Worm (Caenorhabditis elegans) whole organism, L4 larva: ENCODE measurements around the gene jud-4.

Experiments used
- D1046.2 ChIP-seq: fragments of 200-800 bp; sonication (Bioruptor generic); IDR thresholded peaks from 2 replicates; pipeline ENCODE4 v1.3.6; 2022; ENCODE audit warnings: missing genetic modification characterization, missing compliant biosample characterization
- F10B5.3 ChIP-seq: sonication (generic microtip); optimal IDR thresholded peaks from 2 replicates; lab custom pipeline; 2016; ENCODE audit warnings: mild to moderate bottlenecking, missing genetic modification characterization, missing compliant biosample characterization
- F26F4.8 ChIP-seq: fragments of 200-800 bp; sonication (Bioruptor generic); conservative IDR thresholded peaks from 2 replicates; pipeline ENCODE4 v1.3.6; 2022; ENCODE audit warnings: missing genetic modification characterization, missing compliant biosample characterization
- F37D6.2 ChIP-seq: sonication (generic microtip); optimal IDR thresholded peaks from 2 replicates; lab custom pipeline; 2016; ENCODE audit warnings: mild to moderate bottlenecking, missing genetic modification characterization, missing compliant biosample characterization
- F49E8.2 ChIP-seq: sonication (generic microtip); optimal IDR thresholded peaks from 2 replicates; lab custom pipeline; 2016; ENCODE audit warnings: missing compliant biosample characterization, mild to moderate bottlenecking, missing genetic modification characterization, borderline replicate concordance
- R02D3.7 ChIP-seq: fragments of 150-350 bp; sonication (generic microtip); optimal IDR thresholded peaks from 3 replicates; lab custom pipeline; 2014; ENCODE audit warnings: missing biosample characterization, missing genetic modification characterization
- T26A8.4 ChIP-seq: fragments of 200-800 bp; sonication (Bioruptor generic); IDR thresholded peaks from 2 replicates; pipeline ENCODE4 v1.3.6; 2022; ENCODE audit warnings: missing genetic modification characterization, missing compliant biosample characterization
- Y105C5A.15 ChIP-seq: fragments of 200-800 bp; sonication (Bioruptor generic); IDR thresholded peaks from 2 replicates; pipeline ENCODE4 v1.3.6; 2022; ENCODE audit warnings: missing genetic modification characterization, missing compliant biosample characterization
- Y48G9A.11 ChIP-seq: fragments of 200-800 bp; sonication (Bioruptor generic); IDR thresholded peaks from 2 replicates; pipeline ENCODE4 v1.3.6; 2022; ENCODE audit warnings: missing genetic modification reagents, missing genetic modification characterization, missing compliant biosample characterization
- ZK546.5 ChIP-seq, 2 experiments: sonication (generic microtip); optimal IDR thresholded peaks; 2 replicates each; lab custom pipeline; 2017; ENCODE audit warnings: missing biosample characterization in 2 of 2, missing genetic modification characterization in 2 of 2
- aha-1 ChIP-seq: fragments of 150-350 bp; peaks from one replicate; lab custom pipeline; 2014; ENCODE audit warnings: missing biosample characterization, missing genetic modification characterization
- attf-4 ChIP-seq: sonication (generic microtip); optimal IDR thresholded peaks from 3 replicates; lab custom pipeline; 2017; ENCODE audit warnings: missing biosample characterization, missing genetic modification characterization
- ceh-32 ChIP-seq: sonication (generic microtip); optimal IDR thresholded peaks from 2 replicates; lab custom pipeline; 2016; ENCODE audit warnings: mild to moderate bottlenecking, missing genetic modification characterization, missing compliant biosample characterization; ENCODE audit not compliant: poor library complexity
- ces-1 ChIP-seq: fragments of 150-350 bp; sonication (generic microtip); optimal IDR thresholded peaks from 4 replicates; lab custom pipeline; 2014; ENCODE audit warnings: missing biosample characterization, missing genetic modification reagents, missing genetic modification characterization
- daf-12 ChIP-seq: fragments of 150-350 bp; optimal IDR thresholded peaks from 2 replicates; lab custom pipeline; 2014; ENCODE audit warnings: missing biosample characterization, missing genetic modification reagents, missing genetic modification characterization
- daf-16 ChIP-seq, 3 experiments: sonication (generic microtip); optimal IDR thresholded peaks; 2 replicates each; lab custom pipeline; 2016 to 2017; ENCODE audit warnings: missing genetic modification characterization in 3 of 3, missing genetic modification reagents in 3 of 3, mild to moderate bottlenecking in 2 of 3, missing compliant biosample characterization in 2 of 3, missing biosample characterization in 1 of 3, moderate library complexity in 1 of 3
- dmd-6 ChIP-seq: fragments of 200-800 bp; sonication (Bioruptor generic); IDR thresholded peaks from 2 replicates; pipeline ENCODE4 v1.3.6; 2022; ENCODE audit warnings: missing genetic modification reagents, missing genetic modification characterization, missing compliant biosample characterization
- dve-1 ChIP-seq: sonication (generic microtip); optimal IDR thresholded peaks from 2 replicates; lab custom pipeline; 2017; ENCODE audit warnings: antibody characterized with exemption, mild to moderate bottlenecking, missing genetic modification characterization, missing compliant biosample characterization; ENCODE audit not compliant: insufficient read depth
- egl-27 ChIP-seq: sonication (generic microtip); optimal IDR thresholded peaks from 3 replicates; lab custom pipeline; 2017; ENCODE audit warnings: missing biosample characterization, missing genetic modification reagents, missing genetic modification characterization
- egl-43 ChIP-seq: fragments of 200-800 bp; sonication (Bioruptor generic); IDR thresholded peaks from 2 replicates; pipeline ENCODE4 v1.3.6; 2022; ENCODE audit warnings: missing genetic modification reagents, missing genetic modification characterization, missing compliant biosample characterization
- hlh-11 ChIP-seq: fragments of 200-800 bp; sonication (Bioruptor generic); optimal IDR thresholded peaks from 2 replicates; lab custom pipeline; 2018; ENCODE audit warnings: mild to moderate bottlenecking, missing genetic modification characterization, missing compliant biosample characterization
- hlh-30 ChIP-seq: sonication (generic microtip); optimal IDR thresholded peaks from 2 replicates; lab custom pipeline; 2017; ENCODE audit warnings: antibody characterized with exemption, mild to moderate bottlenecking, missing genetic modification characterization, missing compliant biosample characterization; ENCODE audit not compliant: insufficient read depth
- jun-1 ChIP-seq: fragments of 150-350 bp; optimal IDR thresholded peaks from 2 replicates; lab custom pipeline; 2014; ENCODE audit warnings: missing biosample characterization, missing genetic modification reagents, missing genetic modification characterization
- lim-7 ChIP-seq: fragments of 200-800 bp; sonication (Bioruptor generic); IDR thresholded peaks from 2 replicates; pipeline ENCODE4 v1.3.6; 2022; ENCODE audit warnings: missing genetic modification characterization, missing compliant biosample characterization
- lin-13 ChIP-seq: fragments of 150-350 bp; optimal IDR thresholded peaks from 2 replicates; lab custom pipeline; 2014; ENCODE audit warnings: missing biosample characterization, missing genetic modification reagents, missing genetic modification characterization
- lin-15B ChIP-seq: fragments of 150-350 bp; sonication (generic microtip); optimal IDR thresholded peaks from 3 replicates; lab custom pipeline; 2014; ENCODE audit warnings: missing biosample characterization, missing genetic modification characterization
- lir-3 ChIP-seq: sonication (generic microtip); optimal IDR thresholded peaks from 2 replicates; lab custom pipeline; 2016; ENCODE audit warnings: mild to moderate bottlenecking, missing genetic modification characterization, missing compliant biosample characterization
- lsy-2 ChIP-seq, 2 experiments: fragments of 150-350 bp in 1 of 2; sonication (generic microtip) in 1 of 2; optimal IDR thresholded peaks; 2 replicates each; lab custom pipeline; 2014 to 2017; ENCODE audit warnings: missing biosample characterization in 2 of 2, missing genetic modification characterization in 2 of 2
- madf-9 ChIP-seq: fragments of 200-800 bp; sonication (Bioruptor generic); conservative IDR thresholded peaks from 2 replicates; pipeline ENCODE4 v1.3.6; 2022; ENCODE audit warnings: missing genetic modification reagents, missing genetic modification characterization, missing compliant biosample characterization
- mdl-1 ChIP-seq, 2 experiments: fragments of 150-350 bp in 1 of 2; sonication (generic microtip) in 1 of 2; optimal IDR thresholded peaks; 2 replicates each; lab custom pipeline; 2014 to 2017; ENCODE audit warnings: missing biosample characterization in 2 of 2, missing genetic modification characterization in 2 of 2
- mep-1 ChIP-seq: fragments of 150-350 bp; sonication (generic microtip); optimal IDR thresholded peaks from 3 replicates; lab custom pipeline; 2014; ENCODE audit warnings: missing biosample characterization, missing genetic modification characterization
- mes-2 ChIP-seq: sonication (generic microtip); optimal IDR thresholded peaks from 2 replicates; lab custom pipeline; 2016; ENCODE audit warnings: missing genotype, mild to moderate bottlenecking, missing genetic modification characterization, missing compliant biosample characterization; ENCODE audit not compliant: poor library complexity, severe bottlenecking
- mxl-3 ChIP-seq: fragments of 200-800 bp; sonication (Bioruptor generic); optimal IDR thresholded peaks from 2 replicates; lab custom pipeline; 2018; ENCODE audit warnings: mild to moderate bottlenecking, missing genetic modification characterization, missing compliant biosample characterization
- nhr-237 ChIP-seq: sonication (generic microtip); optimal IDR thresholded peaks from 2 replicates; lab custom pipeline; 2017; ENCODE audit warnings: missing biosample characterization, missing genetic modification characterization
- nhr-25 ChIP-seq: sonication (generic microtip); optimal IDR thresholded peaks from 2 replicates; lab custom pipeline; 2017; ENCODE audit warnings: missing genetic modification characterization, mild to moderate bottlenecking, missing compliant biosample characterization, antibody characterized with exemption, moderate library complexity, borderline replicate concordance; ENCODE audit not compliant: insufficient read depth
- nhr-28 ChIP-seq: fragments of 150-350 bp; optimal IDR thresholded peaks from 2 replicates; lab custom pipeline; 2014; ENCODE audit warnings: missing biosample characterization, missing genetic modification characterization
- nhr-41 ChIP-seq: fragments of 200-800 bp; sonication (Bioruptor generic); IDR thresholded peaks from 2 replicates; pipeline ENCODE4 v1.3.6; 2022; ENCODE audit warnings: missing genetic modification reagents, missing genetic modification characterization, missing compliant biosample characterization
- nhr-48 ChIP-seq: sonication (generic microtip); optimal IDR thresholded peaks from 2 replicates; lab custom pipeline; 2016; ENCODE audit warnings: mild to moderate bottlenecking, missing genetic modification characterization, missing compliant biosample characterization
- nhr-77 ChIP-seq: fragments of 150-350 bp; optimal IDR thresholded peaks from 2 replicates; lab custom pipeline; 2014; ENCODE audit warnings: missing biosample characterization, missing genetic modification characterization
- pha-4 ChIP-seq, 2 experiments: fragments of 150-350 bp in 1 of 2; fragments of 200-800 bp in 1 of 2; sonication (Bioruptor generic) in 1 of 2; IDR thresholded peaks in 1 of 2; optimal IDR thresholded peaks in 1 of 2; 2 replicates each; pipeline versions ENCODE4 v1.3.6 to Lab custom; 2014 to 2022; ENCODE audit warnings: missing genetic modification characterization in 2 of 2, missing genetic modification reagents in 2 of 2, missing biosample characterization in 1 of 2, missing compliant biosample characterization in 1 of 2
- php-3 ChIP-seq: fragments of 200-800 bp; sonication (Bioruptor generic); IDR thresholded peaks from 2 replicates; pipeline ENCODE4 v1.3.6; 2022; ENCODE audit warnings: missing genetic modification reagents, missing genetic modification characterization, missing compliant biosample characterization
- set-16 ChIP-seq: fragments of 200-800 bp; sonication (Bioruptor generic); IDR thresholded peaks from 2 replicates; pipeline ENCODE4 v1.3.6; 2022; ENCODE audit warnings: missing genetic modification reagents, missing genetic modification characterization, missing compliant biosample characterization
- snpc-1.2 ChIP-seq: fragments of 200-800 bp; sonication (Bioruptor generic); IDR thresholded peaks from 2 replicates; pipeline ENCODE4 v1.3.6; 2022; ENCODE audit warnings: missing genetic modification reagents, missing genetic modification characterization, missing compliant biosample characterization
- snpc-4 ChIP-seq: fragments of 150-350 bp; optimal IDR thresholded peaks from 2 replicates; lab custom pipeline; 2014; ENCODE audit warnings: missing biosample characterization, missing genetic modification characterization
- spr-1 ChIP-seq: sonication (generic microtip); optimal IDR thresholded peaks from 2 replicates; lab custom pipeline; 2016; ENCODE audit warnings: mild to moderate bottlenecking, missing genetic modification characterization, missing compliant biosample characterization
- tra-1 ChIP-seq: fragments of 200-800 bp; sonication (Bioruptor generic); IDR thresholded peaks from 2 replicates; pipeline ENCODE4 v1.3.6; 2022; ENCODE audit warnings: missing genetic modification reagents, missing genetic modification characterization, missing compliant biosample characterization

Gene jud-4

ce11 chrX:15278593-15278992 is 5.3 kb upstream of the jud-4 start:
- TF ChIP-seq nhr-237 (no peak), daf-16 (GFP tag; optimal IDR thresholded peaks at IDR 0.05; lab: Kevin White, UChicago) (no peak), daf-16 (tag; optimal IDR thresholded peaks at IDR 0.05; lab: Kevin White, UChicago) (no peak), jun-1 (tag; lab: Kevin White, UChicago) (no peak), Y48G9A.11 (no peak), lim-7 (GFP tag; lab: Robert Waterston, UW) (no peak), R02D3.7 (tag; lab: Kevin White, UChicago) (no peak), php-3 (no peak), ceh-32 (tag; lab: Kevin White, UChicago) (no peak), dmd-6 (GFP tag; lab: Robert Waterston, UW) (no peak), pha-4 (GFP tag; IDR thresholded peaks at IDR 0.05; lab: Robert Waterston, UW) (no peak), pha-4 (tag; optimal IDR thresholded peaks at IDR 0.05; lab: Kevin White, UChicago) (no peak), hlh-11 (no peak), D1046.2 (GFP tag; lab: Robert Waterston, UW) (no peak), set-16 (GFP tag; lab: Robert Waterston, UW) (0 out of 2 replicates have a peak, but pooled peaks have one; percentile 33), egl-43 (GFP tag; lab: Robert Waterston, UW) (no peak), mes-2 (tag; lab: Kevin White, UChicago) (peak; percentile 30), snpc-4 (peak; percentile 42), F37D6.2 (tag; lab: Kevin White, UChicago) (no peak), madf-9 (GFP tag; lab: Robert Waterston, UW) (no peak), Y105C5A.15 (GFP tag; lab: Robert Waterston, UW) (no peak), egl-27 (tag; lab: Kevin White, UChicago) (no peak)
- TF ChIP-seq, all 104 proteins: peak for 3

- TF ChIP-seq daf-16 (GFP tag; optimal IDR thresholded peaks at IDR 0.05; lab: Kevin White, UChicago), result no peak
- peak; percentile 5 for TF ChIP-seq daf-16 (tag; optimal IDR thresholded peaks at IDR 0.05; lab: Kevin White, UChicago)
- TF ChIP-seq nhr-25 (tag; lab: Kevin White, UChicago), result peak; percentile 27
- no peak for TF ChIP-seq tra-1 (GFP tag; lab: Robert Waterston, UW)
- TF ChIP-seq lin-15B, result no peak
- peak; percentile 1 for TF ChIP-seq mxl-3 (GFP tag; lab: Kevin White, UChicago)
- peak; percentile 78 for TF ChIP-seq dve-1
- TF ChIP-seq lir-3 (tag; lab: Kevin White, UChicago), result no peak
- no peak for TF ChIP-seq nhr-48
- TF ChIP-seq pha-4 (GFP tag; IDR thresholded peaks at IDR 0.05; lab: Robert Waterston, UW), result peak; percentile 92
- TF ChIP-seq pha-4 (tag; optimal IDR thresholded peaks at IDR 0.05; lab: Kevin White, UChicago), result peak; percentile 17
- TF ChIP-seq F10B5.3 (tag; lab: Kevin White, UChicago), result no peak
- TF ChIP-seq F26F4.8 (GFP tag; lab: Robert Waterston, UW), result no peak
- TF ChIP-seq D1046.2 (GFP tag; lab: Robert Waterston, UW), result no peak
- peak in 1 of 2 experiments; percentile 4 for TF ChIP-seq mdl-1 (tag; optimal IDR thresholded peaks at IDR 0.05; lab: Kevin White, UChicago)
- TF ChIP-seq mes-2 (tag; lab: Kevin White, UChicago), result no peak
- TF ChIP-seq hlh-11, result peak; percentile 67
- no peak for TF ChIP-seq nhr-77 (tag; lab: Kevin White, UChicago)
- 0 out of 2 replicates have a peak, but pooled peaks have one; percentile 19 for TF ChIP-seq egl-43 (GFP tag; lab: Robert Waterston, UW)
- TF ChIP-seq spr-1 (tag; lab: Kevin White, UChicago), result no peak
- TF ChIP-seq ZK546.5 (tag; optimal IDR thresholded peaks at IDR 0.05; lab: Kevin White, UChicago), result no peak
- TF ChIP-seq Y48G9A.11, result no peak
- no peak for TF ChIP-seq lin-13 (GFP tag; lab: Kevin White, UChicago)
- no peak for TF ChIP-seq daf-12 (tag; lab: Kevin White, UChicago)
- TF ChIP-seq set-16 (GFP tag; lab: Robert Waterston, UW), result peak; percentile 69
- peak; percentile 2 for TF ChIP-seq hlh-30 (tag; lab: Kevin White, UChicago)
- no peak for TF ChIP-seq F49E8.2
- TF ChIP-seq nhr-41 (GFP tag; lab: Robert Waterston, UW), result no peak
- TF ChIP-seq ces-1 (GFP tag; lab: Kevin White, UChicago), result no peak
- TF ChIP-seq dmd-6 (GFP tag; lab: Robert Waterston, UW), result peak; percentile 51; the same call in 1 of the 2 replicates
- peak; percentile 57 for TF ChIP-seq mep-1 (tag; lab: Kevin White, UChicago)
- peak; percentile 74 for TF ChIP-seq aha-1 (tag; lab: Kevin White, UChicago)
- TF ChIP-seq T26A8.4 (GFP tag; lab: Robert Waterston, UW), result peak; percentile 42; the same call in 1 of the 2 replicates
- peak; percentile 30 for TF ChIP-seq nhr-28 (tag; lab: Kevin White, UChicago)
- TF ChIP-seq attf-4 (tag; lab: Kevin White, UChicago), result no peak
- no peak for TF ChIP-seq lsy-2 (tag; optimal IDR thresholded peaks at IDR 0.05; lab: Kevin White, UChicago)
- no peak for TF ChIP-seq snpc-1.2 (GFP tag; lab: Robert Waterston, UW)
- TF ChIP-seq, all 104 proteins: peak for 15
Measured at ce11 chrX:15279301-15279700, 4.6 kb upstream of the jud-4 start.
